Fruit fly (Drosophila melanogaster) S2 (cell line): ENCODE results near the gene ssp3.

Source experiments
- CG8478 ChIP-seq: fragments of >200 bp; optimal IDR thresholded peaks from 2 replicates; lab custom pipeline; 2018
- CTCF ChIP-seq, 2 experiments: fragments of >200 bp; optimal IDR thresholded peaks; 2 replicates each; lab custom pipeline; 2018

- TF ChIP-seq CG8478 (lab: Kevin White, UChicago) = no peak
- TF ChIP-seq CTCF (optimal IDR thresholded peaks at IDR 0.05; lab: Kevin White, UChicago) = no peak
These were observed 43.5 kb upstream of the ssp3 start, which contains the start of the genes Swip-1 and EMC5 for dm6 chr2L:18987078-18987895.
